Worm (Caenorhabditis elegans) whole organism, L3 larva: ENCODE data around the gene ugt-43.

Source experiments
- R02D3.7 ChIP-seq: fragments of 150-350 bp; optimal IDR thresholded peaks from 2 replicates; lab custom pipeline; 2014; ENCODE audit warnings: missing biosample characterization, missing genetic modification characterization
- ZK546.5 ChIP-seq: sonication (generic microtip); optimal IDR thresholded peaks from 2 replicates; lab custom pipeline; 2017; ENCODE audit warnings: missing biosample characterization, missing genetic modification characterization
- aly-2 ChIP-seq: fragments of 150-350 bp; optimal IDR thresholded peaks from 2 replicates; lab custom pipeline; 2014; ENCODE audit warnings: missing biosample characterization, missing genetic modification characterization
- ama-1 ChIP-seq: fragments of 150-350 bp; optimal IDR thresholded peaks from 2 replicates; lab custom pipeline; 2018
- ceh-16 ChIP-seq: sonication (generic microtip); optimal IDR thresholded peaks from 2 replicates; lab custom pipeline; 2017; ENCODE audit warnings: missing biosample characterization, missing genetic modification characterization
- ceh-28 ChIP-seq: fragments of 150-350 bp; optimal IDR thresholded peaks from 2 replicates; lab custom pipeline; 2014; ENCODE audit warnings: missing biosample characterization, missing genetic modification reagents, missing genetic modification characterization
- ceh-82 ChIP-seq: fragments of 150-350 bp; optimal IDR thresholded peaks from 2 replicates; lab custom pipeline; 2014; ENCODE audit warnings: missing biosample characterization, missing genetic modification characterization
- ceh-9 ChIP-seq: sonication (generic microtip); optimal IDR thresholded peaks from 2 replicates; lab custom pipeline; 2018; ENCODE audit warnings: missing biosample characterization, missing genetic modification characterization
- egl-27 ChIP-seq: sonication (generic microtip); optimal IDR thresholded peaks from 4 replicates; lab custom pipeline; 2017; ENCODE audit warnings: missing biosample characterization, missing genetic modification reagents, missing genetic modification characterization
- egl-5 ChIP-seq: fragments of 150-350 bp; optimal IDR thresholded peaks from 2 replicates; lab custom pipeline; 2017; ENCODE audit warnings: missing biosample characterization, missing genetic modification reagents, missing genetic modification characterization, inconsistent platforms
- elt-1 ChIP-seq: fragments of 150-350 bp; optimal IDR thresholded peaks from 2 replicates; lab custom pipeline; 2014; ENCODE audit warnings: missing biosample characterization, missing genetic modification characterization
- elt-2 ChIP-seq: sonication (generic microtip); optimal IDR thresholded peaks from 2 replicates; lab custom pipeline; 2016; ENCODE audit warnings: missing genetic modification reagents, mild to moderate bottlenecking, missing genetic modification characterization, missing compliant biosample characterization
- eor-1 ChIP-seq, 2 experiments: fragments of 150-350 bp; optimal IDR thresholded peaks; 2 replicates each; lab custom pipeline; 2014 to 2018; ENCODE audit warnings: missing biosample characterization in 2 of 2, missing genetic modification characterization in 2 of 2
- fkh-10 ChIP-seq: sonication (generic microtip); optimal IDR thresholded peaks from 2 replicates; lab custom pipeline; 2017; ENCODE audit warnings: missing biosample characterization, missing genetic modification reagents, missing genetic modification characterization
- fkh-2 ChIP-seq: fragments of 150-350 bp; optimal IDR thresholded peaks from 2 replicates; lab custom pipeline; 2014; ENCODE audit warnings: missing biosample characterization, missing genetic modification reagents, missing genetic modification characterization
- fos-1 ChIP-seq: fragments of 150-350 bp; optimal IDR thresholded peaks from 2 replicates; lab custom pipeline; 2014; ENCODE audit warnings: missing biosample characterization, missing genetic modification characterization
- hmg-11 ChIP-seq: sonication (generic microtip); optimal IDR thresholded peaks from 2 replicates; lab custom pipeline; 2016; ENCODE audit warnings: missing genetic modification characterization, missing compliant biosample characterization
- jun-1 ChIP-seq: fragments of 150-350 bp; optimal IDR thresholded peaks from 2 replicates; lab custom pipeline; 2014; ENCODE audit warnings: missing biosample characterization, missing genetic modification reagents, missing genetic modification characterization
- lin-15B ChIP-seq: fragments of 150-350 bp; optimal IDR thresholded peaks from 2 replicates; lab custom pipeline; 2014; ENCODE audit warnings: missing biosample characterization, missing genetic modification characterization
- lin-39 ChIP-seq: fragments of 150-350 bp; optimal IDR thresholded peaks from 2 replicates; lab custom pipeline; 2018; ENCODE audit warnings: missing biosample characterization, missing genetic modification reagents, missing genetic modification characterization
- mml-1 ChIP-seq: fragments of 150-350 bp; sonication (generic microtip); optimal IDR thresholded peaks from 3 replicates; lab custom pipeline; 2014; ENCODE audit warnings: missing biosample characterization, missing genetic modification characterization
- nfya-1 ChIP-seq: sonication (generic microtip); optimal IDR thresholded peaks from 2 replicates; lab custom pipeline; 2017; ENCODE audit warnings: missing genetic modification characterization, mild to moderate bottlenecking, missing compliant biosample characterization, antibody characterized with exemption, moderate library complexity; ENCODE audit not compliant: insufficient read depth
- nhr-11 ChIP-seq: fragments of 150-350 bp; optimal IDR thresholded peaks from 2 replicates; lab custom pipeline; 2014; ENCODE audit warnings: missing biosample characterization, missing genetic modification characterization
- nhr-12 ChIP-seq: fragments of 150-350 bp; optimal IDR thresholded peaks from 2 replicates; lab custom pipeline; 2014; ENCODE audit warnings: missing biosample characterization, missing genetic modification characterization
- nhr-23 ChIP-seq: fragments of 150-350 bp; optimal IDR thresholded peaks from 2 replicates; lab custom pipeline; 2014; ENCODE audit warnings: missing biosample characterization, missing genetic modification reagents, missing genetic modification characterization
- nhr-237 ChIP-seq: fragments of 150-350 bp; optimal IDR thresholded peaks from 2 replicates; lab custom pipeline; 2014; ENCODE audit warnings: missing biosample characterization, missing genetic modification characterization
- nhr-28 ChIP-seq: fragments of 150-350 bp; optimal IDR thresholded peaks from 2 replicates; lab custom pipeline; 2014; ENCODE audit warnings: missing biosample characterization, missing genetic modification characterization
- nhr-43 ChIP-seq: sonication (generic microtip); optimal IDR thresholded peaks from 2 replicates; lab custom pipeline; 2016; ENCODE audit warnings: mild to moderate bottlenecking, missing genetic modification characterization, missing compliant biosample characterization; ENCODE audit not compliant: poor library complexity, severe bottlenecking
- nhr-76 ChIP-seq: fragments of 150-350 bp; sonication (generic microtip); optimal IDR thresholded peaks from 5 replicates; lab custom pipeline; 2014; ENCODE audit warnings: missing biosample characterization, missing genetic modification characterization
- pha-4 ChIP-seq: fragments of 150-350 bp; optimal IDR thresholded peaks from 2 replicates; lab custom pipeline; 2014; ENCODE audit warnings: missing biosample characterization, missing genetic modification reagents, missing genetic modification characterization
- pqm-1 ChIP-seq: fragments of 150-350 bp; optimal IDR thresholded peaks from 2 replicates; lab custom pipeline; 2017; ENCODE audit warnings: missing biosample characterization, missing genetic modification characterization, inconsistent platforms
- sea-2 ChIP-seq: fragments of 150-350 bp; sonication (generic microtip); optimal IDR thresholded peaks from 4 replicates; lab custom pipeline; 2014; ENCODE audit warnings: missing biosample characterization, missing genetic modification reagents, missing genetic modification characterization
- skn-1 ChIP-seq: fragments of 150-350 bp; optimal IDR thresholded peaks from 2 replicates; lab custom pipeline; 2014; ENCODE audit warnings: missing biosample characterization, missing genetic modification characterization
- snpc-4 ChIP-seq: fragments of 150-350 bp; optimal IDR thresholded peaks from 2 replicates; lab custom pipeline; 2014; ENCODE audit warnings: missing biosample characterization, missing genetic modification characterization
- tbx-2 ChIP-seq: sonication (generic microtip); optimal IDR thresholded peaks from 2 replicates; lab custom pipeline; 2016; ENCODE audit warnings: mild to moderate bottlenecking, missing genetic modification characterization, missing compliant biosample characterization
- unc-39 ChIP-seq: sonication (generic microtip); optimal IDR thresholded peaks from 4 replicates; lab custom pipeline; 2017; ENCODE audit warnings: missing biosample characterization, missing genetic modification characterization
- unc-62 ChIP-seq: fragments of 150-350 bp; sonication (generic microtip); optimal IDR thresholded peaks from 4 replicates; lab custom pipeline; 2014; ENCODE audit warnings: missing biosample characterization, missing genetic modification reagents, missing genetic modification characterization
- zag-1 ChIP-seq: fragments of 150-350 bp; optimal IDR thresholded peaks from 2 replicates; lab custom pipeline; 2014; ENCODE audit warnings: missing biosample characterization, missing genetic modification characterization
- ztf-11 ChIP-seq: fragments of 150-350 bp; optimal IDR thresholded peaks from 2 replicates; lab custom pipeline; 2014; ENCODE audit warnings: missing biosample characterization, missing genetic modification characterization
- ztf-4 ChIP-seq: fragments of 150-350 bp; optimal IDR thresholded peaks from 2 replicates; lab custom pipeline; 2014; ENCODE audit warnings: missing biosample characterization, missing genetic modification characterization

ugt-43 gene

DNA sequence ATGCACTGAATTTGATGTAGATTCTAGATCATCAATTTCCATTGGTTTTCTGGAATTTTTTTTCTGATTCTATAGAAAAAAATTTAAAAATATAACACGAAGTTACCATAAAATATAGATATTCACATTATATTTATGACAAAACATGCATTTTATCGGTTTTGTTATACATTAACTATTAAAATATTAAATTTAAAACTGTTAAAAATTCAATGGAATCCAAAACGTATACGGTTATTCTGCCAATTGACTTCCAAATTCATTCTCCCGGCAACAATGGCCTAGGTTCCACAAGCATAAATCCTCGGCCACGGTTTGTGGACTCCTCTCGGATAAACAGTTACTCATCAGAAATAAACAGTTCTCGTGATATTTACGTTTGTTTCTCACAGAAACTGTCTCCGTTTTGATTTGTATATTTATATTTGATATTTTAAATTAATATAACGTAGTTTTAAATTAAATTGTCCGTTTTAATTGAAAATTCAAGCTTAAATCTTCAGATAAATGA, 19.3 kb downstream of the ugt-43 start, which contains the start of the genes F01D4.5 and ced-5 (continued):
- TF ChIP-seq pqm-1 (tag; lab: Kevin White, UChicago) (peak; percentile 69), pha-4 (tag; lab: Kevin White, UChicago) (peak; percentile 91), elt-1 (peak; percentile 33), egl-5 (tag; lab: Kevin White, UChicago) (no peak), nhr-23 (peak; percentile 84), nfya-1 (peak; percentile 67), hmg-11 (tag; lab: Kevin White, UChicago) (peak; percentile 45), nhr-237 (tag; lab: Kevin White, UChicago) (no peak), nhr-43 (tag; lab: Kevin White, UChicago) (peak; percentile 94), ZK546.5 (tag; lab: Kevin White, UChicago) (no peak), tbx-2 (tag; lab: Kevin White, UChicago) (peak; percentile 53)

DNA sequence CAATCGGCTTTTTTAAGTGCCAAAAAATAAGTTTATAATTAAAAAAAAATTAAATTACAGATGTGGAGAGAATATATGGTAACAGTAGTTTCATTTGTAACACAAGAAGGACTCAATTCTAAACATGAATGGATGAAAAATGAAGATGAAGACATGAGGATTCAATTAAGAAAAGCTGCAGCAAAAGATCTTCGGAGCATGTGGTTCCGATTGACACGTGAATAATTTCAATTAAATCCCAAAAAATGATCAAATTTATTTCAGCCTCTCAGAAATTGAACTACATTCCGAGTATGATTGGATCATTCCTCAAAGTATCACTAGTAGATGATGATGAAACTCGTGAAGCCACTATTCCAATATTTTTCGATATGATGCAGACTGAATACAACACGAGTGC, 25.0 kb downstream of the ugt-43 start:
- no peak for TF ChIP-seq fos-1 (tag; lab: Kevin White, UChicago)
- no peak for TF ChIP-seq nhr-23
- TF ChIP-seq ama-1 (lab: Kevin White, UChicago) = no peak
- TF ChIP-seq ceh-28 = no peak
- TF ChIP-seq sea-2 (GFP tag; lab: Kevin White, UChicago) = no peak
- no peak for TF ChIP-seq nhr-12 (tag; lab: Kevin White, UChicago)
- no peak for TF ChIP-seq pha-4 (tag; lab: Kevin White, UChicago)
- no peak for TF ChIP-seq tbx-2 (tag; lab: Kevin White, UChicago)
- no peak for TF ChIP-seq nhr-11 (tag; lab: Kevin White, UChicago)
- TF ChIP-seq nfya-1 = no peak
- TF ChIP-seq nhr-76 = no peak
- no peak for TF ChIP-seq unc-62
- TF ChIP-seq elt-2 (tag; lab: Kevin White, UChicago) = no peak
- no peak for TF ChIP-seq zag-1
- TF ChIP-seq ceh-16 (tag; lab: Kevin White, UChicago) = no peak
- no peak for TF ChIP-seq ceh-82 (tag; lab: Kevin White, UChicago)
- no peak for TF ChIP-seq ztf-11 (tag; lab: Kevin White, UChicago)
- TF ChIP-seq snpc-4 (tag; lab: Kevin White, UChicago) = no peak

DNA sequence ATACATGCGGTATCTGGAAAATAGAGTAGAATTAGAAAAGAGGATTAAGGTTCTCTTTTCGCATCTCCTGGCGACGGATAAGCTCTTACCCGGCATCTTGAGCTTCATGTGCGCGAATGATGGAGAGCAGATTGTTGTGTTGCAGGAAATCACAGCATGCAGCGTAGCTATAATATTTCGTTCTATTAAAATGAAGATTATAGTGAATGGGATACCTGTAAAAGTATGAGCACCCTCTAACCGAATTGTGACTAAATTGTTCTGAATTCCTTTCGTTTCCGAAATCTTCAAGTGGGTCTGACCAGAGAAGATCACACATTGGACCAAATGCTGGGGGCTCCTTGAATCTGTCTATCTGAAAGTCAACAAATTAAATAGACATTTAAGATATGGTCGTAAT, 34.0 kb downstream of the ugt-43 start:
- TF ChIP-seq nhr-12 (tag; lab: Kevin White, UChicago) (no peak), nfya-1 (no peak), mml-1 (tag; lab: Kevin White, UChicago) (no peak), unc-39 (tag; lab: Kevin White, UChicago) (no peak), tbx-2 (tag; lab: Kevin White, UChicago) (no peak), elt-2 (tag; lab: Kevin White, UChicago) (no peak), egl-27 (no peak), skn-1 (tag; lab: Kevin White, UChicago) (no peak), eor-1 (tag; optimal IDR thresholded peaks at IDR 0.05; lab: Kevin White, UChicago) (no peak), lin-15B (no peak), unc-62 (no peak), nhr-11 (tag; lab: Kevin White, UChicago) (no peak), fkh-10 (GFP tag; lab: Kevin White, UChicago) (no peak), ceh-9 (tag; lab: Kevin White, UChicago) (no peak), egl-5 (tag; lab: Kevin White, UChicago) (no peak), snpc-4 (tag; lab: Kevin White, UChicago) (no peak), elt-1 (no peak), nhr-237 (tag; lab: Kevin White, UChicago) (no peak)

DNA sequence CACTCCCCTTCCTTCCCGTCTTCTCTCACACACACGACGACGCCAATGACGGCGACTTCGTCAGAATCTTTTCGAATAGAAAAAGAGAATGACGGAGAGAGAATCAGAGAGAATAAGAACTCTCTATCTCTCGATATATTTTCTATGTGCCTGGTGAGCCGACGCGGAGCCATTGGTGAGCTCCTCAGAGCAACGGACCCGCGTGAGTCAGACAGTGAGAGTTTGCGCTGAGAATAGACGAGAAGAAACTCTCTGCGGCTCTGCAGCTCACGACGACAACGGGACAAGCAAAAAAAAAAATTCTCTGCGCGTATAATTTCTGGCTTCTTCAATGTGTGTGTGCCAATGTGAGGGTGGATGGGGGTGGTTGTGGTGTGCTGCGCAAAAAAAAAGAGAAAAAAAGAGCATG, 35.6 kb downstream of the ugt-43 start:
- TF ChIP-seq egl-27 = no peak
- no peak for TF ChIP-seq R02D3.7 (tag; lab: Kevin White, UChicago)
- TF ChIP-seq nhr-28 (tag; lab: Kevin White, UChicago) = no peak
- TF ChIP-seq nfya-1 = peak; percentile 86
- no peak for TF ChIP-seq ztf-11 (tag; lab: Kevin White, UChicago)
- TF ChIP-seq fos-1 (tag; lab: Kevin White, UChicago) = peak; percentile 21
- peak; percentile 2 for TF ChIP-seq snpc-4 (tag; lab: Kevin White, UChicago)
- no peak for TF ChIP-seq mml-1 (tag; lab: Kevin White, UChicago)
- TF ChIP-seq zag-1 = peak; percentile 62
- no peak for TF ChIP-seq ZK546.5 (tag; lab: Kevin White, UChicago)
- peak; percentile 55 for TF ChIP-seq lin-15B
- TF ChIP-seq elt-1 = no peak
- no peak for TF ChIP-seq ceh-82 (tag; lab: Kevin White, UChicago)
- no peak for TF ChIP-seq eor-1 (tag; optimal IDR thresholded peaks at IDR 0.05; lab: Kevin White, UChicago)
- peak; percentile 27 for TF ChIP-seq skn-1 (tag; lab: Kevin White, UChicago)
- peak; percentile 71 for TF ChIP-seq nhr-11 (tag; lab: Kevin White, UChicago)
- peak; percentile 55 for TF ChIP-seq tbx-2 (tag; lab: Kevin White, UChicago)
- TF ChIP-seq ztf-4 (tag; lab: Kevin White, UChicago) = no peak
- peak; percentile 21 for TF ChIP-seq egl-5 (tag; lab: Kevin White, UChicago)
- TF ChIP-seq hmg-11 (tag; lab: Kevin White, UChicago) = peak; percentile 67
- no peak for TF ChIP-seq unc-39 (tag; lab: Kevin White, UChicago)
- no peak for TF ChIP-seq elt-2 (tag; lab: Kevin White, UChicago)
- TF ChIP-seq fkh-2 (tag; lab: Kevin White, UChicago) = no peak
- no peak for TF ChIP-seq nhr-76
- TF ChIP-seq fkh-10 (GFP tag; lab: Kevin White, UChicago) = peak; percentile 58
- peak; percentile 88 for TF ChIP-seq lin-39
- TF ChIP-seq nhr-237 (tag; lab: Kevin White, UChicago) = no peak
- TF ChIP-seq aly-2 (tag; lab: Kevin White, UChicago) = no peak
- TF ChIP-seq jun-1 (tag; lab: Kevin White, UChicago) = no peak
